Fruit fly (Drosophila melanogaster) whole organism, embryonic: ENCODE data around the gene Cyp4g15.

Experiments
- BEAF-32 ChIP-seq: fragments of 200-800 bp; sonication (Bioruptor generic); optimal IDR thresholded peaks from 3 replicates; lab custom pipeline; 2017; ENCODE audit warnings: missing biosample characterization, missing genetic modification characterization, mild to moderate bottlenecking, moderate library complexity, missing genetic modification reagents
- Bgb ChIP-seq: fragments of 200-800 bp; sonication (Bioruptor generic); IDR thresholded peaks from 2 replicates; pipeline ENCODE4 v1.3.6; 2022; ENCODE audit warnings: missing biosample characterization, missing genetic modification characterization; ENCODE audit not compliant: partially characterized antibody
- CG10366 ChIP-seq: fragments of 200-800 bp; sonication (Bioruptor generic); IDR thresholded peaks from 2 replicates; pipeline ENCODE4 v1.3.6; 2022; ENCODE audit warnings: missing biosample characterization, missing genetic modification characterization
- CG11456 ChIP-seq: fragments of 200-800 bp; sonication (Bioruptor generic); IDR thresholded peaks from 3 replicates; pipeline ENCODE4 v1.3.6; 2022; ENCODE audit warnings: missing biosample characterization, missing genetic modification characterization
- CG11504 ChIP-seq: fragments of 200-800 bp; sonication (Bioruptor generic); optimal IDR thresholded peaks from 3 replicates; lab custom pipeline; 2019; ENCODE audit warnings: missing biosample characterization, mild to moderate bottlenecking, missing genetic modification characterization, moderate library complexity
- CG12071 ChIP-seq: fragments of 200-800 bp; sonication (Bioruptor generic); optimal IDR thresholded peaks from 3 replicates; lab custom pipeline; 2018; ENCODE audit warnings: missing biosample characterization, mild to moderate bottlenecking, missing genetic modification characterization
- CG12299 ChIP-seq: fragments of 200-800 bp; sonication (Bioruptor generic); optimal IDR thresholded peaks from 2 replicates; lab custom pipeline; 2018; ENCODE audit warnings: missing biosample characterization, mild to moderate bottlenecking, missing genetic modification characterization
- CG13624 ChIP-seq: fragments of 200-800 bp; sonication (Bioruptor generic); optimal IDR thresholded peaks from 2 replicates; lab custom pipeline; 2016; ENCODE audit warnings: missing biosample characterization, missing genetic modification characterization
- CG14014 ChIP-seq: fragments of 200-800 bp; sonication (Bioruptor generic); IDR thresholded peaks from 2 replicates; pipeline ENCODE4 v1.3.6; 2022; ENCODE audit warnings: missing biosample characterization, missing genetic modification characterization
- CG14667 ChIP-seq: fragments of 200-800 bp; sonication (Bioruptor generic); IDR thresholded peaks from 2 replicates; pipeline ENCODE4 v1.3.6; 2022; ENCODE audit warnings: missing biosample characterization, missing genetic modification characterization
- CG15514 ChIP-seq: fragments of 200-800 bp; sonication (Bioruptor generic); optimal IDR thresholded peaks from 3 replicates; lab custom pipeline; 2017; ENCODE audit warnings: missing biosample characterization, missing genetic modification characterization, mild to moderate bottlenecking, moderate library complexity, missing genetic modification reagents
- CG18599 ChIP-seq: fragments of 200-800 bp; sonication (Bioruptor generic); optimal IDR thresholded peaks from 3 replicates; lab custom pipeline; 2017; ENCODE audit warnings: missing biosample characterization, missing genetic modification characterization, mild to moderate bottlenecking, moderate library complexity, missing genetic modification reagents
- CG30020 ChIP-seq: fragments of 200-800 bp; optimal IDR thresholded peaks from 2 replicates; lab custom pipeline; 2019; ENCODE audit warnings: missing biosample characterization, mild to moderate bottlenecking, missing genetic modification characterization, moderate library complexity
- CG32772 ChIP-seq: fragments of 200-800 bp; sonication (Bioruptor generic); IDR thresholded peaks from 2 replicates; pipeline ENCODE4 v1.3.6; 2022; ENCODE audit warnings: missing biosample characterization, missing genetic modification characterization
- CG34422 ChIP-seq: fragments of 200-800 bp; sonication (Bioruptor generic); IDR thresholded peaks from 3 replicates; pipeline ENCODE4 v1.3.6; 2022; ENCODE audit warnings: missing biosample characterization, missing genetic modification characterization
- CG6272 ChIP-seq: fragments of 200-800 bp; sonication (Bioruptor generic); IDR thresholded peaks from 2 replicates; pipeline ENCODE4 v1.3.6; 2022; ENCODE audit warnings: missing biosample characterization, missing genetic modification characterization
- CG6689 ChIP-seq: fragments of 200-800 bp; sonication (Bioruptor generic); IDR thresholded peaks from 2 replicates; pipeline ENCODE4 v1.3.6; 2022; ENCODE audit warnings: missing biosample characterization, missing genetic modification characterization
- CG6854 ChIP-seq: fragments of 200-800 bp; sonication (Bioruptor generic); optimal IDR thresholded peaks from 3 replicates; lab custom pipeline; 2017; ENCODE audit warnings: missing biosample characterization, mild to moderate bottlenecking, missing genetic modification characterization
- CG9215 ChIP-seq: fragments of 200-800 bp; sonication (Bioruptor generic); IDR thresholded peaks from 2 replicates; pipeline ENCODE4 v1.3.6; 2022; ENCODE audit warnings: missing biosample characterization, missing genetic modification characterization
- CG9932 ChIP-seq: fragments of 200-800 bp; sonication (Bioruptor generic); IDR thresholded peaks from 2 replicates; pipeline ENCODE4 v1.3.6; 2022; ENCODE audit warnings: missing biosample characterization, missing genetic modification characterization
- CTCF ChIP-seq: fragments of 200-800 bp; sonication (Bioruptor generic); optimal IDR thresholded peaks from 2 replicates; lab custom pipeline; 2017; ENCODE audit warnings: missing biosample characterization, mild to moderate bottlenecking, missing genetic modification characterization, moderate library complexity
- CoRest ChIP-seq: fragments of 200-800 bp; sonication (Bioruptor generic); optimal IDR thresholded peaks from 3 replicates; lab custom pipeline; 2018; ENCODE audit warnings: missing biosample characterization, mild to moderate bottlenecking, missing genetic modification characterization, moderate library complexity
- HLH3B ChIP-seq: fragments of 200-800 bp; sonication (Bioruptor generic); IDR thresholded peaks from 2 replicates; pipeline ENCODE4 v1.3.6; 2022; ENCODE audit warnings: missing biosample characterization, missing genetic modification characterization
- Hmr ChIP-seq: fragments of 200-800 bp; sonication (Bioruptor generic); optimal IDR thresholded peaks from 3 replicates; lab custom pipeline; 2017; ENCODE audit warnings: mild to moderate bottlenecking, missing biosample characterization, missing genetic modification reagents, missing genetic modification characterization
- NFAT ChIP-seq: fragments of 200-800 bp; sonication (Bioruptor generic); IDR thresholded peaks from 2 replicates; pipeline ENCODE4 v1.3.6; 2022; ENCODE audit warnings: missing biosample characterization, missing genetic modification characterization
- Sox100B ChIP-seq: fragments of 200-800 bp; sonication (Bioruptor generic); optimal IDR thresholded peaks from 3 replicates; lab custom pipeline; 2018; ENCODE audit warnings: missing biosample characterization, mild to moderate bottlenecking, missing genetic modification characterization
- ase ChIP-seq: fragments of 200-800 bp; sonication (Bioruptor generic); IDR thresholded peaks from 3 replicates; pipeline ENCODE4 v1.3.6; 2022; ENCODE audit warnings: missing biosample characterization, missing genetic modification characterization
- cas ChIP-seq: fragments of 200-800 bp; sonication (Bioruptor generic); IDR thresholded peaks from 2 replicates; pipeline ENCODE4 v1.3.6; 2022; ENCODE audit warnings: missing biosample characterization, missing genetic modification characterization
- ci ChIP-seq: fragments of 200-800 bp; sonication (Bioruptor generic); IDR thresholded peaks from 3 replicates; pipeline ENCODE4 v1.3.6; 2022; ENCODE audit warnings: missing biosample characterization, missing genetic modification characterization
- danr ChIP-seq: fragments of 200-800 bp; sonication (Bioruptor generic); IDR thresholded peaks from 2 replicates; pipeline ENCODE4 v1.3.6; 2022; ENCODE audit warnings: missing biosample characterization, missing genetic modification characterization
- dmrt99B ChIP-seq: fragments of 200-800 bp; sonication (Bioruptor generic); optimal IDR thresholded peaks from 2 replicates; lab custom pipeline; 2018; ENCODE audit warnings: missing biosample characterization, mild to moderate bottlenecking, missing genetic modification characterization, moderate library complexity
- dysf ChIP-seq: fragments of 200-800 bp; sonication (Bioruptor generic); IDR thresholded peaks from 3 replicates; pipeline ENCODE4 v1.3.6; 2022; ENCODE audit warnings: missing biosample characterization, missing genetic modification characterization
- esg ChIP-seq: fragments of 200-800 bp; sonication (Bioruptor generic); conservative IDR thresholded peaks from 2 replicates; pipeline ENCODE4 v1.3.6; 2022; ENCODE audit warnings: missing biosample characterization, missing genetic modification characterization
- gem ChIP-seq: fragments of 200-800 bp; sonication (Bioruptor generic); optimal IDR thresholded peaks from 2 replicates; lab custom pipeline; 2019; ENCODE audit warnings: missing biosample characterization, mild to moderate bottlenecking, missing genetic modification characterization, moderate library complexity
- grau ChIP-seq: fragments of 200-800 bp; optimal IDR thresholded peaks from 3 replicates; lab custom pipeline; 2019; ENCODE audit warnings: missing biosample characterization, mild to moderate bottlenecking, missing genetic modification characterization, moderate library complexity
- hkb ChIP-seq, 2 experiments: fragments of 200-800 bp in 1 of 2; fragments of >200 bp in 1 of 2; sonication (Bioruptor generic) in 1 of 2; IDR thresholded peaks in 1 of 2; optimal IDR thresholded peaks in 1 of 2; 2 replicates each; pipeline versions ENCODE4 v1.3.6 to Lab custom; 2017 to 2022; ENCODE audit warnings: missing biosample characterization in 1 of 2, missing genetic modification characterization in 1 of 2
- knrl ChIP-seq: fragments of 200-800 bp; sonication (Bioruptor generic); IDR thresholded peaks from 3 replicates; pipeline ENCODE4 v1.3.6; 2022; ENCODE audit warnings: missing biosample characterization, missing genetic modification characterization; ENCODE audit not compliant: partially characterized antibody
- lmd ChIP-seq: fragments of 200-800 bp; sonication (Bioruptor generic); IDR thresholded peaks from 2 replicates; pipeline ENCODE4 v1.3.6; 2022; ENCODE audit warnings: missing biosample characterization, missing genetic modification characterization
- maf-S ChIP-seq: fragments of 200-800 bp; sonication (Bioruptor generic); optimal IDR thresholded peaks from 2 replicates; lab custom pipeline; 2016; ENCODE audit warnings: missing biosample characterization, missing genetic modification characterization
- mld ChIP-seq: fragments of 200-800 bp; sonication (Bioruptor generic); IDR thresholded peaks from 3 replicates; pipeline ENCODE4 v1.3.6; 2022; ENCODE audit warnings: missing biosample characterization, missing genetic modification characterization; ENCODE audit not compliant: partially characterized antibody
- otp ChIP-seq: fragments of 200-800 bp; sonication (Bioruptor generic); IDR thresholded peaks from 3 replicates; pipeline ENCODE4, ENCODE4 v1.3.6; 2022; ENCODE audit warnings: missing biosample characterization, missing genetic modification characterization
- phol ChIP-seq: fragments of 200-800 bp; sonication (Bioruptor generic); optimal IDR thresholded peaks from 3 replicates; lab custom pipeline; 2018; ENCODE audit warnings: missing biosample characterization, mild to moderate bottlenecking, missing genetic modification characterization, moderate library complexity
- ranshi ChIP-seq: fragments of 200-800 bp; sonication (Bioruptor generic); IDR thresholded peaks from 2 replicates; pipeline ENCODE4 v1.3.6; 2022; ENCODE audit warnings: missing biosample characterization, missing genetic modification characterization
- rib ChIP-seq: fragments of 200-800 bp; sonication (Bioruptor generic); IDR thresholded peaks from 2 replicates; pipeline ENCODE4 v1.3.6; 2022; ENCODE audit warnings: missing biosample characterization, missing genetic modification characterization
- slbo ChIP-seq: fragments of 200-800 bp; sonication (Bioruptor generic); IDR thresholded peaks from 2 replicates; pipeline ENCODE4 v1.3.6; 2022; ENCODE audit warnings: missing biosample characterization, missing genetic modification characterization
- sob ChIP-seq: fragments of 200-800 bp; sonication (Bioruptor generic); IDR thresholded peaks from 2 replicates; pipeline ENCODE4 v1.3.6; 2022; ENCODE audit warnings: missing biosample characterization, missing genetic modification characterization
- toy ChIP-seq: fragments of 200-800 bp; sonication (Bioruptor generic); IDR thresholded peaks from 2 replicates; pipeline ENCODE4 v1.3.6; 2022; ENCODE audit warnings: missing biosample characterization, missing genetic modification characterization
- twi ChIP-seq: fragments of 200-800 bp; optimal IDR thresholded peaks from 2 replicates; lab custom pipeline; 2019; ENCODE audit warnings: missing biosample characterization, mild to moderate bottlenecking, missing genetic modification characterization, moderate library complexity
- unc-4 ChIP-seq: fragments of 200-800 bp; sonication (Bioruptor generic); IDR thresholded peaks from 2 replicates; pipeline ENCODE4 v1.3.6; 2022; ENCODE audit warnings: missing biosample characterization, missing genetic modification characterization; ENCODE audit not compliant: partially characterized antibody
- vvl ChIP-seq: fragments of 200-800 bp; sonication (Bioruptor generic); IDR thresholded peaks from 2 replicates; pipeline ENCODE4 v1.3.6; 2022; ENCODE audit warnings: missing biosample characterization, missing genetic modification characterization

Gene Cyp4g15

DNA sequence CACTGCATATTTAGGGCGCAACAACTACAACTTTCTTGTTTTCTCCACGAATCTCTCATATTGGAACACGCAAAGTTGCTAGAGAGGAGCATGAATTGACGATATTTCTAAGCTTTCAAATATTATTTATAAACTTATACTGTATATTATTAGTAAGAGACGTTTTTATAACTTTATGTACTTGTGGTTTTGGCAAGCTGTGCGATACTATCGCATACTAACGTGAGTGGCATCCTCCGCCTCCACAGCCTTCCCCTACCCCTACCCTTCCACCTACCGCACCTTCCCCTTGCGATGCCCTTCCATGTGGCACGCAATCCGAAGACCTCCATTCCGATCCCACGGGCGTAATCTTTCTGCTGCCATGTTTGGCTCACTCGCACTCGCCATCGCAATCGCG lies 8.6 kb upstream of the Cyp4g15 start (continued):
- TF ChIP-seq mld (no peak), CG12299 (tag; lab: Kevin White, UChicago) (no peak), CG9215 (GFP tag; lab: Robert Waterston, UW) (peak; percentile 36; the same call in 1 of the 2 replicates), CG12071 (GFP tag; lab: Kevin White, UChicago) (no peak), CG14014 (GFP tag; lab: Robert Waterston, UW) (peak; percentile 48; the same call in 1 of the 2 replicates), dysf (peak; percentile 34; the same call in 2 of the 3 replicates), Sox100B (GFP tag; lab: Kevin White, UChicago) (peak; percentile 4), HLH3B (GFP tag; lab: Robert Waterston, UW) (0 out of 2 replicates have a peak, but pooled peaks have one; percentile 31), CTCF (no peak), CG10366 (peak; percentile 42; the same call in 1 of the 2 replicates), CG32772 (GFP tag; lab: Robert Waterston, UW) (peak; percentile 55), Hmr (GFP tag; lab: Kevin White, UChicago) (no peak), Bgb (peak; percentile 9; the same call in 1 of the 2 replicates), ci (GFP tag; lab: Robert Waterston, UW) (peak; percentile 78), dmrt99B (tag; lab: Kevin White, UChicago) (peak; percentile 15), cas (GFP tag; lab: Robert Waterston, UW) (peak; percentile 20; the same call in 1 of the 2 replicates), toy (no peak), CoRest (tag; lab: Kevin White, UChicago) (peak; percentile 6), vvl (GFP tag; lab: Robert Waterston, UW) (peak; percentile 69), CG18599 (GFP tag; lab: Kevin White, UChicago) (peak; percentile 27), hkb (optimal IDR thresholded peaks at IDR 0.05; lab: Kevin White, UChicago) (no peak), hkb (GFP tag; IDR thresholded peaks at IDR 0.05; lab: Robert Waterston, UW) (peak; percentile 47; the same call in 1 of the 2 replicates), slbo (GFP tag; lab: Robert Waterston, UW) (peak; percentile 56), NFAT (GFP tag; lab: Robert Waterston, UW) (peak; percentile 11; the same call in 1 of the 2 replicates), otp (GFP tag; lab: Robert Waterston, UW) (0 out of 3 replicates have a peak, but pooled peaks have one; percentile 24), CG34422 (GFP tag; lab: Robert Waterston, UW) (peak; percentile 38; the same call in 1 of the 3 replicates), gem (tag; lab: Kevin White, UChicago) (peak; percentile 16), ase (GFP tag; lab: Robert Waterston, UW) (peak; percentile 31; the same call in 1 of the 3 replicates), CG9932 (peak; percentile 43), knrl (peak; percentile 40; the same call in 1 of the 3 replicates), CG30020 (tag; lab: Kevin White, UChicago) (no peak), CG6272 (GFP tag; lab: Robert Waterston, UW) (peak; percentile 31; the same call in 1 of the 2 replicates), CG6854 (GFP tag; lab: Kevin White, UChicago) (no peak), maf-S (GFP tag; lab: Kevin White, UChicago) (no peak), unc-4 (peak; percentile 43; the same call in 1 of the 2 replicates), CG11456 (GFP tag; lab: Robert Waterston, UW) (peak; percentile 61; the same call in 1 of the 3 replicates), CG13624 (no peak), danr (no peak), CG6689 (peak; percentile 50), CG14667 (GFP tag; lab: Robert Waterston, UW) (peak; percentile 33; the same call in 1 of the 2 replicates), rib (GFP tag; lab: Robert Waterston, UW) (0 out of 2 replicates have a peak, but pooled peaks have one; percentile 24), CG15514 (peak; percentile 15), CG11504 (tag; lab: Kevin White, UChicago) (peak; percentile 33), phol (tag; lab: Kevin White, UChicago) (peak; percentile 0), BEAF-32 (GFP tag; lab: Kevin White, UChicago) (peak; percentile 40), grau (tag; lab: Kevin White, UChicago) (peak; percentile 8), sob (GFP tag; lab: Robert Waterston, UW) (peak; percentile 7; the same call in 1 of the 2 replicates), esg (GFP tag; lab: Robert Waterston, UW) (0 out of 2 replicates have a peak, but pooled peaks have one; percentile 35), lmd (GFP tag; lab: Robert Waterston, UW) (peak; percentile 37), ranshi (GFP tag; lab: Robert Waterston, UW) (peak; percentile 54; the same call in 1 of the 2 replicates), twi (no peak)
